Worm (Caenorhabditis elegans) whole organism, L3 larva: ENCODE data around the gene serp-1.2.
A peak's percentile ranks its signal among the peaks of the same experiment; 100 is the strongest.

Experiments used
- R02D3.7 ChIP-seq: fragments of 150-350 bp; optimal IDR thresholded peaks from 2 replicates; lab custom pipeline; 2014; ENCODE audit warnings: missing biosample characterization, missing genetic modification characterization
- mdl-1 ChIP-seq: fragments of 150-350 bp; optimal IDR thresholded peaks from 2 replicates; lab custom pipeline; 2014; ENCODE audit warnings: missing biosample characterization, missing genetic modification characterization
- nhr-12 ChIP-seq: fragments of 150-350 bp; optimal IDR thresholded peaks from 2 replicates; lab custom pipeline; 2014; ENCODE audit warnings: missing biosample characterization, missing genetic modification characterization
- nhr-76 ChIP-seq: fragments of 150-350 bp; sonication (generic microtip); optimal IDR thresholded peaks from 5 replicates; lab custom pipeline; 2014; ENCODE audit warnings: missing biosample characterization, missing genetic modification characterization

- TF ChIP-seq nhr-76, result no peak
- peak; percentile 1 for TF ChIP-seq mdl-1
- TF ChIP-seq R02D3.7 (tag; lab: Kevin White, UChicago), result no peak
- TF ChIP-seq nhr-12, result no peak
These were observed 4.0 kb downstream of the serp-1.2 start for ce11 chrIV:8229523-8229922.
